Worm (Caenorhabditis elegans) whole organism, L4 larva: ENCODE data around the gene Y82E9BR.3.
A peak's percentile ranks its signal among the peaks of the same experiment; 100 is the strongest.

Experiments used
- F10B5.3 ChIP-seq: sonication (generic microtip); optimal IDR thresholded peaks from 2 replicates; lab custom pipeline; 2016; ENCODE audit warnings: mild to moderate bottlenecking, missing genetic modification characterization, missing compliant biosample characterization
- F49E8.2 ChIP-seq: sonication (generic microtip); optimal IDR thresholded peaks from 2 replicates; lab custom pipeline; 2016; ENCODE audit warnings: missing compliant biosample characterization, mild to moderate bottlenecking, missing genetic modification characterization, borderline replicate concordance
- ces-1 ChIP-seq: fragments of 150-350 bp; sonication (generic microtip); optimal IDR thresholded peaks from 4 replicates; lab custom pipeline; 2014; ENCODE audit warnings: missing biosample characterization, missing genetic modification reagents, missing genetic modification characterization
- fkh-10 ChIP-seq: fragments of 150-350 bp; optimal IDR thresholded peaks from 2 replicates; lab custom pipeline; 2014; ENCODE audit warnings: missing biosample characterization, missing genetic modification reagents, missing genetic modification characterization
- hlh-11 ChIP-seq: fragments of 200-800 bp; sonication (Bioruptor generic); optimal IDR thresholded peaks from 2 replicates; lab custom pipeline; 2018; ENCODE audit warnings: mild to moderate bottlenecking, missing genetic modification characterization, missing compliant biosample characterization
- hlh-30 ChIP-seq: sonication (generic microtip); optimal IDR thresholded peaks from 2 replicates; lab custom pipeline; 2017; ENCODE audit warnings: antibody characterized with exemption, mild to moderate bottlenecking, missing genetic modification characterization, missing compliant biosample characterization; ENCODE audit not compliant: insufficient read depth
- nhr-25 ChIP-seq: sonication (generic microtip); optimal IDR thresholded peaks from 2 replicates; lab custom pipeline; 2017; ENCODE audit warnings: missing genetic modification characterization, mild to moderate bottlenecking, missing compliant biosample characterization, antibody characterized with exemption, moderate library complexity, borderline replicate concordance; ENCODE audit not compliant: insufficient read depth
- nhr-28 ChIP-seq: fragments of 150-350 bp; optimal IDR thresholded peaks from 2 replicates; lab custom pipeline; 2014; ENCODE audit warnings: missing biosample characterization, missing genetic modification characterization
- nhr-77 ChIP-seq: fragments of 150-350 bp; optimal IDR thresholded peaks from 2 replicates; lab custom pipeline; 2014; ENCODE audit warnings: missing biosample characterization, missing genetic modification characterization
- snpc-1.2 ChIP-seq: fragments of 200-800 bp; sonication (Bioruptor generic); IDR thresholded peaks from 2 replicates; pipeline ENCODE4 v1.3.6; 2022; ENCODE audit warnings: missing genetic modification reagents, missing genetic modification characterization, missing compliant biosample characterization
- spr-3 ChIP-seq: fragments of 200-800 bp; sonication (Bioruptor generic); optimal IDR thresholded peaks from 2 replicates; lab custom pipeline; 2018; ENCODE audit warnings: mild to moderate bottlenecking, missing genetic modification characterization, missing compliant biosample characterization
- unc-62 ChIP-seq, 3 experiments: fragments of 150-350 bp in 1 of 3; sonication (generic microtip); optimal IDR thresholded peaks in 2 of 3; peaks in 1 of 3; 1 replicate in 1 of 3; 2 replicates in 2 of 3; lab custom pipeline; 2014 to 2017; ENCODE audit warnings: missing biosample characterization in 3 of 3, missing genetic modification characterization in 3 of 3, missing genetic modification reagents in 3 of 3, missing genotype in 1 of 3
- vab-7 ChIP-seq: fragments of 200-800 bp; sonication (Bioruptor generic); IDR thresholded peaks from 2 replicates; pipeline ENCODE4 v1.3.6; 2022; ENCODE audit warnings: missing genetic modification reagents, missing genetic modification characterization, missing compliant biosample characterization
- zip-2 ChIP-seq: fragments of 150-350 bp; optimal IDR thresholded peaks from 2 replicates; lab custom pipeline; 2014; ENCODE audit warnings: missing biosample characterization, missing genetic modification characterization

- TF ChIP-seq snpc-1.2 (GFP tag; lab: Robert Waterston, UW) (no peak), F10B5.3 (no peak), vab-7 (GFP tag; lab: Robert Waterston, UW) (no peak), hlh-30 (tag; lab: Kevin White, UChicago) (peak; percentile 14), unc-62 (GFP tag; optimal IDR thresholded peaks at IDR 0.05 in 1 of 2; lab: Kevin White, UChicago) (no peak), unc-62 (tag; optimal IDR thresholded peaks at IDR 0.05; lab: Kevin White, UChicago) (no peak), fkh-10 (GFP tag; lab: Kevin White, UChicago) (no peak), spr-3 (GFP tag; lab: Kevin White, UChicago) (no peak), nhr-77 (tag; lab: Kevin White, UChicago) (peak; percentile 58), ces-1 (no peak), nhr-25 (tag; lab: Kevin White, UChicago) (no peak), nhr-28 (peak; percentile 85), hlh-11 (tag; lab: Kevin White, UChicago) (peak; percentile 17), F49E8.2 (tag; lab: Kevin White, UChicago) (no peak), zip-2 (tag; lab: Kevin White, UChicago) (no peak)
Observed at ce11 chrIII:1401497-1401990, 17.5 kb upstream of the Y82E9BR.3 start, which contains the start of gene pals-19.
